Worm (Caenorhabditis elegans): ENCODE measurements around the gene snrp-40.1.

snrp-40.1 gene

ce11 chrX:11252429-11252828 lies 47.2 kb downstream of the snrp-40.1 start (continued):
- TF ChIP-seq T26A8.4 (GFP tag; IDR thresholded peaks at IDR 0.05), result no peak
- peak; percentile 1 for TF ChIP-seq T20F7.1 (GFP tag; optimal IDR thresholded peaks at IDR 0.05)
- no peak for TF ChIP-seq dmd-9 (GFP tag; IDR thresholded peaks at IDR 0.05)
- TF ChIP-seq F44E2.7 (GFP tag; IDR thresholded peaks at IDR 0.05), result no peak
- TF ChIP-seq skn-1 (tag; optimal IDR thresholded peaks at IDR 0.05), result no peak
- peak; percentile 80 for TF ChIP-seq hmg-1.1 (GFP tag; IDR thresholded peaks at IDR 0.05)
- peak; percentile 48 for TF ChIP-seq hlh-11 (tag; optimal IDR thresholded peaks at IDR 0.05)
- no peak for TF ChIP-seq spr-3 (GFP tag; optimal IDR thresholded peaks at IDR 0.05)
- TF ChIP-seq zfp-2 (tag; optimal IDR thresholded peaks at IDR 0.05), result peak; percentile 5
- peak; percentile 65 for TF ChIP-seq gei-8 (GFP tag; optimal IDR thresholded peaks at IDR 0.05)
- TF ChIP-seq ama-1 (optimal IDR thresholded peaks at IDR 0.05), result no peak
- no peak for TF ChIP-seq fkh-10 (GFP tag; optimal IDR thresholded peaks at IDR 0.05)
- TF ChIP-seq sdz-12 (GFP tag; optimal IDR thresholded peaks at IDR 0.05), result peak; percentile 30
- TF ChIP-seq ztf-7 (tag; optimal IDR thresholded peaks at IDR 0.05), result peak; percentile 61
- peak; percentile 62 for TF ChIP-seq ctbp-1 (GFP tag; IDR thresholded peaks at IDR 0.05)
- TF ChIP-seq unc-39 (tag; optimal IDR thresholded peaks at IDR 0.05), result no peak
- no peak for TF ChIP-seq jun-1 (tag; optimal IDR thresholded peaks at IDR 0.05)
- TF ChIP-seq lin-13 (GFP tag; optimal IDR thresholded peaks at IDR 0.05), result peak; percentile 44
- TF ChIP-seq madf-9 (GFP tag; conservative IDR thresholded peaks at IDR 0.05), result peak; percentile 68
- no peak for TF ChIP-seq ZK546.5 (tag; optimal IDR thresholded peaks at IDR 0.05)
- no peak; the same call in 1 of the 2 replicates for TF ChIP-seq zfp-3 (GFP tag; conservative IDR thresholded peaks at IDR 0.05)
- peak; percentile 73 for TF ChIP-seq vab-7 (GFP tag; IDR thresholded peaks at IDR 0.05)
- peak; percentile 86 for TF ChIP-seq snpc-1.2 (GFP tag; IDR thresholded peaks at IDR 0.05)
- TF ChIP-seq mdt-29 (GFP tag; IDR thresholded peaks at IDR 0.05), result peak; percentile 63
- no peak for TF ChIP-seq dpl-1 (GFP tag; optimal IDR thresholded peaks at IDR 0.05)
- no peak for TF ChIP-seq arid-1 (GFP tag; conservative IDR thresholded peaks at IDR 0.05)
- TF ChIP-seq egl-27 (tag; optimal IDR thresholded peaks at IDR 0.05), result no peak
- no peak for TF ChIP-seq mxl-3 (GFP tag; optimal IDR thresholded peaks at IDR 0.05)
- 0 out of 2 replicates have a peak, but pooled peaks have one; percentile 4 for TF ChIP-seq mxl-2 (GFP tag; conservative IDR thresholded peaks at IDR 0.05)
- peak; percentile 91 for TF ChIP-seq lin-1 (GFP tag; IDR thresholded peaks at IDR 0.05)

DNA sequence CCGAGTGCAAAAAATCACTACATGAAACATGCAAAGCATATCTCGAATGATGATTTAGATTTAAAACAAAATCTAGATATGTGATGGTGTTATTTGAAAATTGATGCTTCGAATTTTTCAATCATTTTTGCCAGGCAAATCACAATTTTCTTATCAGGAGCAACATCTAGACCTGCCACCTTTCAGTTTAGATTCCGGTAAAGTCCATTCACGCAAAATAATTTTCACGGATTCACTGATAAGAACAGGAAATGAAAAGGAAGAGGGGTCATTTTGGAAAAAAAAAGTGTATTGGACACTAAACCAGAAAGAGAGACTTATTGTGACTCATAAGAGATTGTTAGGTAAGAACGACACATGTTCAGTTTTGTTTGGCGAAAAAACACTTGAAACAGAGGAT lies 47.7 kb downstream of the snrp-40.1 start:
- TF ChIP-seq D1046.2 (GFP tag; IDR thresholded peaks at IDR 0.05) (no peak), daf-16 (GFP tag; optimal IDR thresholded peaks at IDR 0.05) (no peak), daf-16 (tag; optimal IDR thresholded peaks at IDR 0.05) (peak; percentile 40), dmd-6 (GFP tag; IDR thresholded peaks at IDR 0.05) (peak; percentile 52; the same call in 1 of the 2 replicates), php-3 (GFP tag; IDR thresholded peaks at IDR 0.05) (0 out of 2 replicates have a peak, but pooled peaks have one; percentile 23), F49E8.2 (tag; optimal IDR thresholded peaks at IDR 0.05; ENCODE audit: borderline replicate concordance) (no peak), skn-1 (tag; optimal IDR thresholded peaks at IDR 0.05) (no peak), ZK337.2 (GFP tag; IDR thresholded peaks at IDR 0.05) (no peak), lir-3 (tag; optimal IDR thresholded peaks at IDR 0.05) (no peak), lsy-2 (tag; optimal IDR thresholded peaks at IDR 0.05) (no peak), spr-1 (tag; optimal IDR thresholded peaks at IDR 0.05) (no peak), daf-12 (tag; optimal IDR thresholded peaks at IDR 0.05) (no peak), nhr-28 (tag; optimal IDR thresholded peaks at IDR 0.05) (peak; percentile 13), zfp-2 (tag; optimal IDR thresholded peaks at IDR 0.05) (no peak), aha-1 (tag) (no peak), pqm-1 (tag; optimal IDR thresholded peaks at IDR 0.05) (peak; percentile 82), nhr-25 (tag; optimal IDR thresholded peaks at IDR 0.05; ENCODE audit: borderline replicate concordance, insufficient read depth) (no peak), cey-2 (tag; optimal IDR thresholded peaks at IDR 0.05; ENCODE audit: borderline replicate concordance, insufficient read depth) (no peak)

Data from whole organism, L4 larva.